Worm (Caenorhabditis elegans) whole organism, early embryonic: ENCODE measurements around the gene hel-1.
A peak's percentile ranks its signal among the peaks of the same experiment; 100 is the strongest.

Experiments used
- B0310.2 ChIP-seq: sonication (generic microtip); optimal IDR thresholded peaks from 2 replicates; lab custom pipeline; 2016; ENCODE audit warnings: mild to moderate bottlenecking, missing genetic modification characterization, missing compliant biosample characterization
- F13C5.2 ChIP-seq: sonication (generic microtip); optimal IDR thresholded peaks from 2 replicates; lab custom pipeline; 2017; ENCODE audit warnings: mild to moderate bottlenecking, missing genetic modification characterization, inconsistent platforms, missing compliant biosample characterization
- aly-1 ChIP-seq: sonication (generic microtip); optimal IDR thresholded peaks from 2 replicates; lab custom pipeline; 2016; ENCODE audit warnings: missing genetic modification characterization, missing compliant biosample characterization
- ama-1 ChIP-seq: fragments of 150-350 bp; optimal IDR thresholded peaks from 2 replicates; lab custom pipeline; 2014
- ceh-13 ChIP-seq: fragments of 200-800 bp; sonication (Bioruptor generic); optimal IDR thresholded peaks from 2 replicates; lab custom pipeline; 2018; ENCODE audit warnings: mild to moderate bottlenecking, missing genetic modification characterization, missing compliant biosample characterization
- ceh-36 ChIP-seq: sonication (generic microtip); optimal IDR thresholded peaks from 2 replicates; lab custom pipeline; 2016; ENCODE audit warnings: missing genetic modification characterization, inconsistent platforms, missing compliant biosample characterization
- ets-7 ChIP-seq: sonication (generic microtip); optimal IDR thresholded peaks from 2 replicates; lab custom pipeline; 2016; ENCODE audit warnings: missing genotype, missing genetic modification characterization, missing compliant biosample characterization
- flt-1 ChIP-seq: fragments of 200-800 bp; sonication (Bioruptor generic); IDR thresholded peaks from 2 replicates; pipeline ENCODE4 v1.3.6; 2022; ENCODE audit warnings: missing genetic modification characterization, missing compliant biosample characterization
- hmbx-1 ChIP-seq: sonication (generic microtip); optimal IDR thresholded peaks from 2 replicates; lab custom pipeline; 2016; ENCODE audit warnings: mild to moderate bottlenecking, missing genetic modification characterization, missing compliant biosample characterization
- hmg-4 ChIP-seq: fragments of 200-800 bp; sonication (Bioruptor generic); optimal IDR thresholded peaks from 2 replicates; lab custom pipeline; 2018; ENCODE audit warnings: mild to moderate bottlenecking, missing genetic modification characterization, missing compliant biosample characterization
- hnd-1 ChIP-seq: sonication (generic microtip); optimal IDR thresholded peaks from 2 replicates; lab custom pipeline; 2016; ENCODE audit warnings: missing genetic modification characterization, missing compliant biosample characterization
- pes-1 ChIP-seq: fragments of 200-800 bp; sonication (Bioruptor generic); IDR thresholded peaks from 2 replicates; pipeline ENCODE4 v1.3.6; 2022; ENCODE audit warnings: missing genetic modification reagents, missing genetic modification characterization, missing compliant biosample characterization
- scrt-1 ChIP-seq: fragments of 200-800 bp; sonication (Bioruptor generic); IDR thresholded peaks from 2 replicates; pipeline ENCODE4 v1.3.6; 2022; ENCODE audit warnings: missing genetic modification characterization, missing compliant biosample characterization
- sea-1 ChIP-seq: fragments of 200-800 bp; sonication (Bioruptor generic); conservative IDR thresholded peaks from 2 replicates; pipeline ENCODE4 v1.3.6; 2022; ENCODE audit warnings: missing genetic modification characterization, missing compliant biosample characterization
- tbx-11 ChIP-seq: fragments of 200-800 bp; sonication (Bioruptor generic); IDR thresholded peaks from 2 replicates; pipeline ENCODE4 v1.3.6; 2022; ENCODE audit warnings: missing genetic modification characterization, missing compliant biosample characterization
- tbx-37 ChIP-seq: fragments of 200-800 bp; sonication (Bioruptor generic); conservative IDR thresholded peaks from 2 replicates; pipeline ENCODE4 v1.3.6; 2022; ENCODE audit warnings: missing genetic modification reagents, missing genetic modification characterization, missing compliant biosample characterization
- tra-4 ChIP-seq: sonication (generic microtip); optimal IDR thresholded peaks from 2 replicates; lab custom pipeline; 2017; ENCODE audit warnings: missing genetic modification characterization, missing compliant biosample characterization

Gene hel-1

ce11 chrII:8328820-8329339 lies at the start of gene hel-1:
Gene hel-1, minus strand, starts transcription at chrII:8328870.
- no peak for TF ChIP-seq scrt-1
- no peak for TF ChIP-seq sea-1 (GFP tag; lab: Robert Waterston, UW)
- peak; percentile 75 for TF ChIP-seq F13C5.2
- TF ChIP-seq hnd-1 (tag; lab: Kevin White, UChicago), result no peak
- TF ChIP-seq ceh-13 (GFP tag; lab: Kevin White, UChicago), result no peak
- TF ChIP-seq flt-1 (GFP tag; lab: Robert Waterston, UW), result peak; percentile 46; the same call in 1 of the 2 replicates
- TF ChIP-seq tbx-11 (GFP tag; lab: Robert Waterston, UW), result no peak
- 0 out of 2 replicates have a peak, but pooled peaks have one; percentile 41 for TF ChIP-seq tbx-37 (GFP tag; lab: Robert Waterston, UW)
- TF ChIP-seq ama-1 (lab: Kevin White, UChicago), result no peak
- no peak for TF ChIP-seq pes-1
- no peak for TF ChIP-seq tra-4 (tag; lab: Kevin White, UChicago)
- TF ChIP-seq B0310.2, result no peak
- no peak for TF ChIP-seq aly-1 (tag; lab: Kevin White, UChicago)
- TF ChIP-seq ets-7 (tag; lab: Kevin White, UChicago), result no peak
- peak; percentile 28 for TF ChIP-seq hmg-4 (GFP tag; lab: Kevin White, UChicago)
- TF ChIP-seq hmbx-1 (tag; lab: Kevin White, UChicago), result no peak
- no peak for TF ChIP-seq ceh-36 (tag; lab: Kevin White, UChicago)

DNA sequence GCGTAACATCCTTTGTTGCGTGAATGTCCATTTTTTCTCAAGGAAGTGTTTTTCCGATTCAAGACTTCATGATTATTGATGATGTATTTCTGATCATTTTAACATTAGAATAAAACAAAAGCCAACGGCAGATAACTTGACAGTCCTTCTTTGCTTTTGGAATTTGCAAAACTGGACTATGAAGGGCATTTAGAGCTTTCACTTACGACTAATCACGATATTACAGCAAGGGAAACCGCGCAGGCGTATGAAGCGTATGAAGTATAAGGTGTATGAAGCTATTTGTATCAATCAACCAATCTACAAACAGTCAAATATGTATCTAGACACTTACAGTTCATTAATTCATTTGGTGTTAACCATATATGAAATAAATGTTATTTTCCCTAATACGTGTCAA lies 49.1 kb upstream of the hel-1 start:
- TF ChIP-seq hmg-4 (GFP tag; lab: Kevin White, UChicago) (no peak), tbx-37 (GFP tag; lab: Robert Waterston, UW) (no peak), flt-1 (GFP tag; lab: Robert Waterston, UW) (no peak), sea-1 (GFP tag; lab: Robert Waterston, UW) (no peak), B0310.2 (no peak), ceh-13 (GFP tag; lab: Kevin White, UChicago) (no peak), pes-1 (no peak), tra-4 (tag; lab: Kevin White, UChicago) (no peak), hmbx-1 (tag; lab: Kevin White, UChicago) (no peak), scrt-1 (no peak), F13C5.2 (no peak), ama-1 (lab: Kevin White, UChicago) (no peak), ets-7 (tag; lab: Kevin White, UChicago) (no peak), aly-1 (tag; lab: Kevin White, UChicago) (no peak), ceh-36 (tag; lab: Kevin White, UChicago) (no peak), tbx-11 (GFP tag; lab: Robert Waterston, UW) (no peak)

- no peak for TF ChIP-seq ets-7 (tag; lab: Kevin White, UChicago)
- TF ChIP-seq ama-1 (lab: Kevin White, UChicago), result no peak
- no peak for TF ChIP-seq ceh-36 (tag; lab: Kevin White, UChicago)
- no peak for TF ChIP-seq aly-1 (tag; lab: Kevin White, UChicago)
- TF ChIP-seq B0310.2, result no peak
- TF ChIP-seq tra-4 (tag; lab: Kevin White, UChicago), result no peak
- no peak for TF ChIP-seq hnd-1 (tag; lab: Kevin White, UChicago)
- TF ChIP-seq hmg-4 (GFP tag; lab: Kevin White, UChicago), result no peak
Observed at ce11 chrII:8370194-8370593, 41.5 kb upstream of the hel-1 start.

- TF ChIP-seq flt-1 (GFP tag; lab: Robert Waterston, UW) (no peak), aly-1 (tag; lab: Kevin White, UChicago) (no peak), hmbx-1 (tag; lab: Kevin White, UChicago) (no peak), ets-7 (tag; lab: Kevin White, UChicago) (no peak), pes-1 (no peak), scrt-1 (no peak), hmg-4 (GFP tag; lab: Kevin White, UChicago) (no peak), ceh-36 (tag; lab: Kevin White, UChicago) (no peak), tbx-37 (GFP tag; lab: Robert Waterston, UW) (no peak), ama-1 (lab: Kevin White, UChicago) (no peak), hnd-1 (tag; lab: Kevin White, UChicago) (no peak), ceh-13 (GFP tag; lab: Kevin White, UChicago) (no peak), tra-4 (tag; lab: Kevin White, UChicago) (no peak), F13C5.2 (no peak), sea-1 (GFP tag; lab: Robert Waterston, UW) (no peak), B0310.2 (no peak)
Observed at ce11 chrII:8369059-8369458, 40.4 kb upstream of the hel-1 start, which contains the start of gene amt-3. Gene amt-3, minus strand, starts transcription at chrII:8369159.

DNA sequence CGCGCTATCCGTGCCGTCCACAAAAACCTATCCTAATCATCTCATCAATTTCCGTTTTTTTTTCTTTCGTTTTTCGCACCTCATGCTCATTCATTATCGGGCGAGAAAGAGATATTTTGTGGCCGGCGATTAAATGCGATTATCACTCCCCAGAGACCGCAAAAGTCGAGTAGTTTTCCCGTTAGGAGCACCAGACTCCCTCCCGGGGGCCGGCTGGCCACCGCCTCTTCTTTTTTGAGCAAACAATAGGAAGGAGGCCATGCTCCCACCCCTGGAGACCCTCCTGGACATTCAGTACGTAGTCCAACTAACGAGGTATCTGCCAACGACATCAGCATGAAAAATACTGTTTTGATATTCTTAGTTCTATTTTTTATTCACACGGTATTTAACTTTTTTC lies 31.8 kb upstream of the hel-1 start, which contains the start of gene M195.2:
Gene M195.2, plus strand, starts transcription at position 301 of the 400 bp plus-strand sequence.
- TF ChIP-seq ceh-36 (tag; lab: Kevin White, UChicago), result no peak
- TF ChIP-seq tra-4 (tag; lab: Kevin White, UChicago), result no peak
- no peak for TF ChIP-seq flt-1 (GFP tag; lab: Robert Waterston, UW)
- TF ChIP-seq F13C5.2, result no peak
- no peak for TF ChIP-seq hmbx-1 (tag; lab: Kevin White, UChicago)
- no peak for TF ChIP-seq ets-7 (tag; lab: Kevin White, UChicago)
- TF ChIP-seq pes-1, result no peak
- TF ChIP-seq aly-1 (tag; lab: Kevin White, UChicago), result no peak
- no peak for TF ChIP-seq hnd-1 (tag; lab: Kevin White, UChicago)
- no peak for TF ChIP-seq ceh-13 (GFP tag; lab: Kevin White, UChicago)

ce11 chrII:8359350-8359749 lies 30.7 kb upstream of the hel-1 start, which contains the start of gene col-77:
Gene col-77, minus strand, starts transcription at chrII:8359381.
- no peak for TF ChIP-seq ama-1 (lab: Kevin White, UChicago)
- TF ChIP-seq hmg-4 (GFP tag; lab: Kevin White, UChicago), result no peak
- no peak for TF ChIP-seq hmbx-1 (tag; lab: Kevin White, UChicago)
- TF ChIP-seq sea-1 (GFP tag; lab: Robert Waterston, UW), result no peak
- TF ChIP-seq tbx-37 (GFP tag; lab: Robert Waterston, UW), result no peak
- TF ChIP-seq scrt-1, result no peak
- TF ChIP-seq flt-1 (GFP tag; lab: Robert Waterston, UW), result no peak

DNA sequence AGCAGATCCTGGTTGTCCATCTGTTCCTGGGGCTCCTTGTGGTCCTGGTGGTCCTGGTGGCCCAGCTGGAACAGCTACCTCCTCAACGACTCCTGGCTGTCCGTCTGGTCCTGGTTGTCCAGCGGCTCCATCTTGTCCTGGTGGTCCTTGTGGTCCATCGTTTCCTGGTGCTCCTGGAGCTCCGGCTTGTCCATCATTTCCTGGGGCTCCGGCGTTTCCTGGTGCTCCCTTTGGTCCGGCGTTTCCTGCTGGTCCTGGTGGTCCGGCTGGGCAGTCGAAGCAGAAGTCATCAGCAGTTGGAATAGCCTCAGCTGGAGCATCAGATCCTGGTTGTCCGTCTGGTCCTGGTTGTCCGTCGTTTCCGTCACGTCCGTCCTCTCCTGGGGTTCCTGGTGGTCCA lies 29.8 kb upstream of the hel-1 start:
- TF ChIP-seq aly-1 (tag; lab: Kevin White, UChicago), result no peak
- peak; percentile 14 for TF ChIP-seq hmg-4 (GFP tag; lab: Kevin White, UChicago)
- no peak for TF ChIP-seq tbx-37 (GFP tag; lab: Robert Waterston, UW)
- no peak for TF ChIP-seq flt-1 (GFP tag; lab: Robert Waterston, UW)
- no peak for TF ChIP-seq tra-4 (tag; lab: Kevin White, UChicago)
